Worm (Caenorhabditis elegans): ENCODE results near the gene srx-84.

srx-84 gene

DNA sequence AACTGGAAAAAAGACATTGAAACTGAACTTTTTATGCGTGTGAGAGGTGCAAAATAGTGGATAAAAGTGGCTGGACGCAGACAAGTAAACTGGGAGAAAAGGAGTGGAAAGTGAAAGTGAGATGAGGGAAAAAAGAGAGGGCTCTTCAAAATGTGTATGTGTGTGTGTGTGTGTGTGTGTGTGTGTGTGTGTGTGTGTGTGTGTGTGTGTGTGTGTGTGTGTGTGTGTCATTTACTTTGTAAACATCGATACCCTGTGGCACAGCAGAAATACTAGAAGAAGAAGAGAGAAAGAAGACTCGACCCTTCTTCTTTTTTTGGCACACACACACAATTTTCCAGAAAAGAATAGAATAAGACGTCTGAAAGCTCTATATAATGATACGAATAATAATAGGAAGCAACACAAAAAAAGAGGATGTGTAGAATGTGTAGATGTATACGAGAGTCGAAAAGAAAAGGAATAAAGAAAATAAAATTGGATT lies 39.8 kb downstream of the srx-84 start:
- TF ChIP-seq lin-39 (tag; optimal IDR thresholded peaks at IDR 0.05) (no peak), unc-130 (tag; optimal IDR thresholded peaks at IDR 0.05) (peak; percentile 15), nhr-237 (tag; optimal IDR thresholded peaks at IDR 0.05) (no peak), ceh-90 (tag; optimal IDR thresholded peaks at IDR 0.05) (no peak), lsy-2 (tag; optimal IDR thresholded peaks at IDR 0.05) (peak; percentile 50 to 66), lin-15B (tag; optimal IDR thresholded peaks at IDR 0.05) (no peak), tlp-1 (tag; optimal IDR thresholded peaks at IDR 0.05) (no peak), ceh-82 (tag; optimal IDR thresholded peaks at IDR 0.05) (peak in 2 of 3 experiments; percentile 32 to 39), C16A3.4 (tag; optimal IDR thresholded peaks at IDR 0.05) (peak; percentile 27), alr-1 (tag; optimal IDR thresholded peaks at IDR 0.05; ENCODE audit: borderline replicate concordance) (no peak), mep-1 (tag; optimal IDR thresholded peaks at IDR 0.05) (peak; percentile 43), nhr-47 (tag; optimal IDR thresholded peaks at IDR 0.05) (peak; percentile 42), pax-3 (tag; optimal IDR thresholded peaks at IDR 0.05) (peak; percentile 74), nhr-77 (tag; optimal IDR thresholded peaks at IDR 0.05) (peak; percentile 12), nhr-28 (tag; optimal IDR thresholded peaks at IDR 0.05) (no peak), tbx-2 (tag; optimal IDR thresholded peaks at IDR 0.05) (peak; percentile 36), ces-1 (GFP tag; optimal IDR thresholded peaks at IDR 0.05) (no peak), lin-14 (GFP tag; optimal IDR thresholded peaks at IDR 0.05) (peak; percentile 95), lin-35 (GFP tag; optimal IDR thresholded peaks at IDR 0.05) (peak in 1 of 2 experiments; percentile 51), ceh-63 (GFP tag; optimal IDR thresholded peaks at IDR 0.05) (peak; percentile 70), unc-86 (tag; optimal IDR thresholded peaks at IDR 0.05) (peak; percentile 28), hpl-2 (GFP tag; optimal IDR thresholded peaks at IDR 0.05) (no peak), blmp-1 (tag; optimal IDR thresholded peaks at IDR 0.05) (peak; percentile 62), mdl-1 (tag; optimal IDR thresholded peaks at IDR 0.05) (peak in 1 of 2 experiments; percentile 40), fos-1 (tag; optimal IDR thresholded peaks at IDR 0.05) (no peak), egl-27 (tag; optimal IDR thresholded peaks at IDR 0.05) (peak in 1 of 2 experiments; percentile 1), isw-1 (GFP tag; IDR thresholded peaks at IDR 0.05) (peak; percentile 50), irx-1 (tag; optimal IDR thresholded peaks at IDR 0.05) (peak; percentile 21), elt-3 (tag; optimal IDR thresholded peaks at IDR 0.05) (no peak), fkh-8 (tag; optimal IDR thresholded peaks at IDR 0.05) (peak; percentile 70), nhr-85 (tag) (peak; percentile 68), ceh-8 (GFP tag; optimal IDR thresholded peaks at IDR 0.05) (peak; percentile 33), rnt-1 (tag; optimal IDR thresholded peaks at IDR 0.05) (peak; percentile 74), zag-1 (tag; optimal IDR thresholded peaks at IDR 0.05) (no peak), nhr-76 (tag; optimal IDR thresholded peaks at IDR 0.05) (no peak), fkh-10 (GFP tag; optimal IDR thresholded peaks at IDR 0.05) (peak; percentile 61), swsn-7 (tag; optimal IDR thresholded peaks at IDR 0.05) (peak; percentile 44), efl-3 (GFP tag; optimal IDR thresholded peaks at IDR 0.05) (no peak), ama-1 (optimal IDR thresholded peaks at IDR 0.05) (no peak), snu-23 (GFP tag; optimal IDR thresholded peaks at IDR 0.05) (peak; percentile 28), snpc-4 (tag; optimal IDR thresholded peaks at IDR 0.05) (no peak), sup-37 (GFP tag; optimal IDR thresholded peaks at IDR 0.05) (peak; percentile 10), zip-4 (GFP tag; optimal IDR thresholded peaks at IDR 0.05) (peak; percentile 23), egl-13 (tag; optimal IDR thresholded peaks at IDR 0.05) (peak; percentile 50), efl-1 (optimal IDR thresholded peaks at IDR 0.05) (peak; percentile 26 to 39), efl-1 (GFP tag; optimal IDR thresholded peaks at IDR 0.05 in 1 of 2) (peak in 1 of 2 experiments; percentile 77), jun-1 (tag; optimal IDR thresholded peaks at IDR 0.05) (peak; percentile 31), nhr-19 (GFP tag; conservative IDR thresholded peaks at IDR 0.05) (peak; percentile 78), dsc-1 (tag; optimal IDR thresholded peaks at IDR 0.05) (peak; percentile 51), nhr-20 (tag; optimal IDR thresholded peaks at IDR 0.05) (peak; percentile 45), nhr-71 (tag; optimal IDR thresholded peaks at IDR 0.05) (peak; percentile 77), unc-98 (GFP tag; IDR thresholded peaks at IDR 0.05) (peak; percentile 21; the same call in 1 of the 2 replicates), ceh-88 (GFP tag; IDR thresholded peaks at IDR 0.05) (peak; percentile 57; the same call in 1 of the 2 replicates)

Measured in whole organism, L1 larva.